Fruit fly (Drosophila melanogaster) whole organism, embryonic: ENCODE measurements around the gene CG8960.

Experiments
- ATbp ChIP-seq: fragments of 200-800 bp; sonication (Bioruptor generic); optimal IDR thresholded peaks from 2 replicates; lab custom pipeline; 2017; ENCODE audit warnings: missing biosample characterization, mild to moderate bottlenecking, missing genetic modification characterization, missing genetic modification reagents
- Atf3 ChIP-seq: fragments of 200-800 bp; sonication (Bioruptor generic); optimal IDR thresholded peaks from 3 replicates; lab custom pipeline; 2016; ENCODE audit warnings: missing biosample characterization, missing genetic modification characterization
- Atf6 ChIP-seq: fragments of 200-800 bp; sonication (Bioruptor generic); IDR thresholded peaks from 2 replicates; pipeline ENCODE4 v1.3.6; 2022; ENCODE audit warnings: missing biosample characterization, missing genetic modification characterization
- B-H1 ChIP-seq: fragments of 200-800 bp; sonication (Bioruptor generic); IDR thresholded peaks from 3 replicates; pipeline ENCODE4 v1.3.6; 2022; ENCODE audit warnings: missing biosample characterization, missing genetic modification characterization
- CG1024 ChIP-seq: fragments of 200-800 bp; sonication (Bioruptor generic); IDR thresholded peaks from 2 replicates; pipeline ENCODE4 v1.3.6; 2022; ENCODE audit warnings: missing biosample characterization, missing genetic modification characterization
- CG11398 ChIP-seq: fragments of 200-800 bp; sonication (Bioruptor generic); optimal IDR thresholded peaks from 2 replicates; lab custom pipeline; 2016; ENCODE audit warnings: missing biosample characterization, missing genetic modification characterization
- CG17186 ChIP-seq: fragments of 200-800 bp; sonication (Bioruptor generic); optimal IDR thresholded peaks from 3 replicates; lab custom pipeline; 2017; ENCODE audit warnings: missing biosample characterization, missing genetic modification reagents, missing genetic modification characterization
- CG17361 ChIP-seq: fragments of 200-800 bp; sonication (Bioruptor generic); IDR thresholded peaks from 3 replicates; pipeline ENCODE4 v1.3.6; 2022; ENCODE audit warnings: missing biosample characterization, missing genetic modification characterization
- CG2889 ChIP-seq: fragments of 200-800 bp; sonication (Bioruptor generic); IDR thresholded peaks from 3 replicates; pipeline ENCODE4 v1.3.6; 2022; ENCODE audit warnings: missing biosample characterization, missing genetic modification characterization
- CG30431 ChIP-seq: fragments of 200-800 bp; sonication (Bioruptor generic); optimal IDR thresholded peaks from 2 replicates; lab custom pipeline; 2017; ENCODE audit warnings: missing biosample characterization, missing genetic modification characterization
- CG31365 ChIP-seq: fragments of 200-800 bp; sonication (Bioruptor generic); optimal IDR thresholded peaks from 2 replicates; lab custom pipeline; 2018; ENCODE audit warnings: missing biosample characterization, mild to moderate bottlenecking, missing genetic modification characterization
- CG43689 ChIP-seq: fragments of 200-800 bp; sonication (Bioruptor generic); IDR thresholded peaks from 2 replicates; pipeline ENCODE4 v1.3.6; 2022; ENCODE audit warnings: missing biosample characterization, missing genetic modification characterization
- CG6175 ChIP-seq: fragments of 200-800 bp; sonication (Bioruptor generic); IDR thresholded peaks from 3 replicates; pipeline ENCODE4 v1.3.6; 2022; ENCODE audit warnings: missing biosample characterization, missing genetic modification characterization
- CG6254 ChIP-seq: fragments of 200-800 bp; sonication (Bioruptor generic); optimal IDR thresholded peaks from 3 replicates; lab custom pipeline; 2017; ENCODE audit warnings: mild to moderate bottlenecking, missing biosample characterization, missing genetic modification reagents, missing genetic modification characterization
- CG7839 ChIP-seq: fragments of 200-800 bp; sonication (Bioruptor generic); optimal IDR thresholded peaks from 3 replicates; lab custom pipeline; 2018; ENCODE audit warnings: missing biosample characterization, mild to moderate bottlenecking, missing genetic modification characterization, moderate library complexity
- CG7987 ChIP-seq: fragments of 200-800 bp; sonication (Bioruptor generic); optimal IDR thresholded peaks from 2 replicates; lab custom pipeline; 2018; ENCODE audit warnings: missing biosample characterization, mild to moderate bottlenecking, missing genetic modification characterization, moderate library complexity
- CG8290 ChIP-seq, 3 experiments: fragments of 200-800 bp; sonication (Bioruptor generic); optimal IDR thresholded peaks; 2 replicates each; lab custom pipeline; 2016 to 2019; ENCODE audit warnings: missing biosample characterization in 3 of 3, missing genetic modification characterization in 3 of 3, mild to moderate bottlenecking in 2 of 3, moderate library complexity in 1 of 3
- CG8944 ChIP-seq: fragments of 200-800 bp; sonication (Bioruptor generic); optimal IDR thresholded peaks from 3 replicates; lab custom pipeline; 2016; ENCODE audit warnings: missing biosample characterization, missing genetic modification characterization
- CHES-1-like ChIP-seq: fragments of 200-800 bp; sonication (Bioruptor generic); optimal IDR thresholded peaks from 2 replicates; lab custom pipeline; 2016; ENCODE audit warnings: missing biosample characterization, missing genetic modification characterization
- Chrac-16 ChIP-seq: fragments of 200-800 bp; sonication (Bioruptor generic); optimal IDR thresholded peaks from 3 replicates; lab custom pipeline; 2016; ENCODE audit warnings: missing biosample characterization, missing genetic modification characterization
- CoRest ChIP-seq: fragments of 200-800 bp; sonication (Bioruptor generic); optimal IDR thresholded peaks from 3 replicates; lab custom pipeline; 2018; ENCODE audit warnings: missing biosample characterization, mild to moderate bottlenecking, missing genetic modification characterization, moderate library complexity
- E2f2 ChIP-seq: fragments of 200-800 bp; sonication (Bioruptor generic); IDR thresholded peaks from 2 replicates; pipeline ENCODE4 v1.3.6; 2022; ENCODE audit warnings: missing biosample characterization, missing genetic modification characterization
- Ets65A ChIP-seq: fragments of 200-800 bp; sonication (Bioruptor generic); peaks from one replicate; lab custom pipeline; 2016; ENCODE audit warnings: missing biosample characterization, missing genetic modification characterization
- Gug ChIP-seq: fragments of 200-800 bp; sonication (Bioruptor generic); IDR thresholded peaks from 4 replicates; pipeline ENCODE4 v1.3.6; 2022; ENCODE audit warnings: missing biosample characterization, missing genetic modification characterization
- H2.0 ChIP-seq: fragments of 200-800 bp; sonication (Bioruptor generic); IDR thresholded peaks from 2 replicates; pipeline ENCODE4 v1.3.6; 2022; ENCODE audit warnings: missing biosample characterization, missing genetic modification characterization
- Hr39 ChIP-seq: fragments of >200 bp; optimal IDR thresholded peaks from 2 replicates; lab custom pipeline; 2017
- Mrtf ChIP-seq: fragments of 200-800 bp; sonication (Bioruptor generic); IDR thresholded peaks from 3 replicates; pipeline ENCODE4 v1.3.6; 2022; ENCODE audit warnings: missing biosample characterization, missing genetic modification characterization
- NK7.1 ChIP-seq: fragments of 200-800 bp; sonication (Bioruptor generic); optimal IDR thresholded peaks from 3 replicates; lab custom pipeline; 2016; ENCODE audit warnings: missing biosample characterization, missing genetic modification characterization
- Side ChIP-seq: fragments of 200-800 bp; sonication (Bioruptor generic); optimal IDR thresholded peaks from 2 replicates; lab custom pipeline; 2016; ENCODE audit warnings: missing biosample characterization, missing genetic modification characterization
- Sox100B ChIP-seq: fragments of 200-800 bp; sonication (Bioruptor generic); optimal IDR thresholded peaks from 3 replicates; lab custom pipeline; 2018; ENCODE audit warnings: missing biosample characterization, mild to moderate bottlenecking, missing genetic modification characterization
- Sox102F ChIP-seq: fragments of 200-800 bp; sonication (Bioruptor generic); optimal IDR thresholded peaks from 2 replicates; lab custom pipeline; 2018; ENCODE audit warnings: missing biosample characterization, mild to moderate bottlenecking, missing genetic modification characterization, moderate library complexity
- Sry-δ ChIP-seq: fragments of 200-800 bp; sonication (Bioruptor generic); optimal IDR thresholded peaks from 2 replicates; lab custom pipeline; 2016; ENCODE audit warnings: missing biosample characterization, missing genetic modification characterization
- Taf1 ChIP-seq: fragments of 200-800 bp; sonication (Bioruptor generic); IDR thresholded peaks from 2 replicates; pipeline ENCODE4 v1.3.6; 2022; ENCODE audit warnings: missing biosample characterization, missing genetic modification characterization
- ase ChIP-seq: fragments of 200-800 bp; sonication (Bioruptor generic); IDR thresholded peaks from 3 replicates; pipeline ENCODE4 v1.3.6; 2022; ENCODE audit warnings: missing biosample characterization, missing genetic modification characterization
- dm ChIP-seq: fragments of 200-800 bp; sonication (Bioruptor generic); optimal IDR thresholded peaks from 3 replicates; lab custom pipeline; 2016; ENCODE audit warnings: missing biosample characterization, missing genetic modification characterization
- dmrt11E ChIP-seq: fragments of 200-800 bp; sonication (Bioruptor generic); optimal IDR thresholded peaks from 3 replicates; lab custom pipeline; 2018; ENCODE audit warnings: missing biosample characterization, mild to moderate bottlenecking, missing genetic modification characterization, moderate library complexity
- eve ChIP-seq, 2 experiments: fragments of >200 bp; optimal IDR thresholded peaks; 2 replicates each; lab custom pipeline; 2017; ENCODE audit warnings: missing biosample characterization in 2 of 2, missing genetic modification characterization in 2 of 2
- fd102C ChIP-seq: fragments of 200-800 bp; sonication (Bioruptor generic); optimal IDR thresholded peaks from 2 replicates; lab custom pipeline; 2018; ENCODE audit warnings: missing biosample characterization, mild to moderate bottlenecking, missing genetic modification characterization, moderate library complexity
- ham ChIP-seq: fragments of 200-800 bp; sonication (Bioruptor generic); IDR thresholded peaks from 2 replicates; pipeline ENCODE4 v1.3.6; 2022; ENCODE audit warnings: missing biosample characterization, missing genetic modification characterization
- lbe ChIP-seq: fragments of 200-800 bp; sonication (Bioruptor generic); optimal IDR thresholded peaks from 2 replicates; lab custom pipeline; 2016; ENCODE audit warnings: missing biosample characterization, mild to moderate bottlenecking, missing genetic modification characterization
- odd ChIP-seq: fragments of 200-800 bp; sonication (Bioruptor generic); optimal IDR thresholded peaks from 2 replicates; lab custom pipeline; 2017; ENCODE audit warnings: missing biosample characterization, mild to moderate bottlenecking, missing genetic modification characterization
- pan ChIP-seq, 4 experiments: fragments of >200 bp in 3 of 4; fragments of 200-800 bp in 1 of 4; sonication (Bioruptor generic) in 1 of 4; optimal IDR thresholded peaks in 3 of 4; IDR thresholded peaks in 1 of 4; 2 replicates each; pipeline versions ENCODE4 v1.3.6 to Lab custom; 2017 to 2022; ENCODE audit warnings: missing biosample characterization in 2 of 4, missing genetic modification characterization in 2 of 4, mixed read lengths in 1 of 4
- pho ChIP-seq: fragments of 200-800 bp; sonication (Bioruptor generic); optimal IDR thresholded peaks from 2 replicates; lab custom pipeline; 2016; ENCODE audit warnings: missing biosample characterization, missing genetic modification characterization
- pum ChIP-seq: fragments of 200-800 bp; sonication (Bioruptor generic); optimal IDR thresholded peaks from 2 replicates; lab custom pipeline; 2016; ENCODE audit warnings: missing biosample characterization, missing genetic modification characterization
- ranshi ChIP-seq: fragments of 200-800 bp; sonication (Bioruptor generic); IDR thresholded peaks from 2 replicates; pipeline ENCODE4 v1.3.6; 2022; ENCODE audit warnings: missing biosample characterization, missing genetic modification characterization
- sens-2 ChIP-seq: fragments of 200-800 bp; sonication (Bioruptor generic); IDR thresholded peaks from 2 replicates; pipeline ENCODE4 v1.3.6; 2022; ENCODE audit warnings: missing biosample characterization, missing genetic modification characterization
- shn ChIP-seq: fragments of 200-800 bp; sonication (Bioruptor generic); optimal IDR thresholded peaks from 3 replicates; lab custom pipeline; 2016; ENCODE audit warnings: missing biosample characterization, missing genetic modification characterization
- sob ChIP-seq: fragments of 200-800 bp; sonication (Bioruptor generic); IDR thresholded peaks from 2 replicates; pipeline ENCODE4 v1.3.6; 2022; ENCODE audit warnings: missing biosample characterization, missing genetic modification characterization
- ssp ChIP-seq: fragments of 200-800 bp; sonication (Bioruptor generic); IDR thresholded peaks from 2 replicates; pipeline ENCODE4 v1.3.6; 2022; ENCODE audit warnings: missing biosample characterization, missing genetic modification characterization
- wdn ChIP-seq: fragments of 200-800 bp; sonication (Bioruptor generic); IDR thresholded peaks from 2 replicates; pipeline ENCODE4 v1.3.6; 2022; ENCODE audit warnings: missing biosample characterization, missing genetic modification characterization
- zen2 ChIP-seq: fragments of 200-800 bp; sonication (Bioruptor generic); IDR thresholded peaks from 3 replicates; pipeline ENCODE4 v1.3.6; 2022; ENCODE audit warnings: missing biosample characterization, missing genetic modification characterization; ENCODE audit not compliant: partially characterized antibody

Gene CG8960

DNA sequence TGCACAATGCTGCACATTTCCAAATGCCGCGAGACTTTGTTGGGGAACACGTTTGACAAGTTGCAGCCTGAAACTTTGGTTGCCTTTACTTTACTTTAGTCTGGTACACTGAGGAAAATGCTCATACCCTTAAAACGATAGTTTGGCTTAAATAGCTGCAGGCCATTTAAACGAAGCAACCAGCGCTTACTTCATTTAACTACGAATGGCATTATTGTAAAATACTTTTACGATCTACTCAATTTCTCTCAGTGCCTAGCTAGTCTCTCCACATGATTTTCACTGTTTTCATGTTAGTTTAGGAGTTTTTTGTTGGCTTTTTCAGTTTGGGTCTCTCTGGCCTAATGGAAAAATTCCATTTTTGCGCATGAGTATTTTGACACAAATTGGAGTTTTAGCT lies 34.8 kb upstream of the CG8960 start (continued):
- TF ChIP-seq pan (optimal IDR thresholded peaks at IDR 0.05; lab: Kevin White, UChicago) = no peak
- TF ChIP-seq pan (GFP tag; optimal IDR thresholded peaks at IDR 0.05 in 1 of 2, IDR thresholded peaks at IDR 0.05 in 1 of 2) = peak in 1 of 2 experiments; percentile 85
- TF ChIP-seq Atf3 (GFP tag; lab: Kevin White, UChicago) = no peak
- TF ChIP-seq CG31365 (tag; lab: Kevin White, UChicago) = peak; percentile 42
- TF ChIP-seq CG8944 = peak; percentile 53
- no peak for TF ChIP-seq ham (GFP tag; lab: Robert Waterston, UW)
- peak; percentile 64 for TF ChIP-seq CG6254 (GFP tag; lab: Kevin White, UChicago)
- peak; percentile 59 for TF ChIP-seq lbe (GFP tag; lab: Kevin White, UChicago)
- TF ChIP-seq Sox102F (GFP tag; lab: Kevin White, UChicago) = peak; percentile 83
- 0 out of 3 replicates have a peak, but pooled peaks have one; percentile 39 for TF ChIP-seq CG2889
- peak; percentile 70 for TF ChIP-seq ssp
- peak; percentile 58; the same call in 1 of the 2 replicates for TF ChIP-seq CG43689
- peak; percentile 71 for TF ChIP-seq Gug (GFP tag; lab: Robert Waterston, UW)
- TF ChIP-seq CHES-1-like (GFP tag; lab: Kevin White, UChicago) = no peak
- TF ChIP-seq CG17361 (GFP tag; lab: Robert Waterston, UW) = peak; percentile 86
- 0 out of 3 replicates have a peak, but pooled peaks have one; percentile 44 for TF ChIP-seq Mrtf (GFP tag; lab: Robert Waterston, UW)
- peak; percentile 81 for TF ChIP-seq sens-2
- peak; percentile 33 for TF ChIP-seq shn (GFP tag; lab: Kevin White, UChicago)
- peak; percentile 25 for TF ChIP-seq CG17186 (GFP tag; lab: Kevin White, UChicago)
- TF ChIP-seq Taf1 (GFP tag; lab: Robert Waterston, UW) = no peak
- TF ChIP-seq CG7839 (tag; lab: Kevin White, UChicago) = peak; percentile 80
- TF ChIP-seq NK7.1 (GFP tag; lab: Kevin White, UChicago) = peak; percentile 61
- TF ChIP-seq odd (GFP tag; lab: Kevin White, UChicago) = no peak
- peak; percentile 69 for TF ChIP-seq Side
- peak; percentile 81 for TF ChIP-seq B-H1 (GFP tag; lab: Robert Waterston, UW)
- peak; percentile 73; the same call in 1 of the 2 replicates for TF ChIP-seq sob (GFP tag; lab: Robert Waterston, UW)
- no peak for TF ChIP-seq fd102C (GFP tag; lab: Kevin White, UChicago)
- peak; percentile 39; the same call in 1 of the 3 replicates for TF ChIP-seq CG6175 (GFP tag; lab: Robert Waterston, UW)
- peak in 1 of 2 experiments; percentile 93 for TF ChIP-seq eve (GFP tag; optimal IDR thresholded peaks at IDR 0.05; lab: Kevin White, UChicago)
- TF ChIP-seq CG1024 (GFP tag; lab: Robert Waterston, UW) = peak; percentile 85
- 0 out of 2 replicates have a peak, but pooled peaks have one; percentile 43 for TF ChIP-seq wdn
- no peak for TF ChIP-seq pho
- TF ChIP-seq H2.0 (GFP tag; lab: Robert Waterston, UW) = peak; percentile 86
- TF ChIP-seq CG8290 (GFP tag; optimal IDR thresholded peaks at IDR 0.05; lab: Kevin White, UChicago) = peak; percentile 71
- TF ChIP-seq CG8290 (tag; optimal IDR thresholded peaks at IDR 0.05; lab: Kevin White, UChicago) = peak in 1 of 2 experiments; percentile 62
- TF ChIP-seq ranshi (GFP tag; lab: Robert Waterston, UW) = peak; percentile 76
- peak; percentile 70 for TF ChIP-seq pum (GFP tag; lab: Kevin White, UChicago)
- peak; percentile 48 for TF ChIP-seq Chrac-16 (GFP tag; lab: Kevin White, UChicago)
- peak; percentile 49; the same call in 1 of the 2 replicates for TF ChIP-seq Atf6 (GFP tag; lab: Robert Waterston, UW)
- TF ChIP-seq Hr39 (lab: Kevin White, UChicago) = no peak
- peak; percentile 80 for TF ChIP-seq ase (GFP tag; lab: Robert Waterston, UW)
- TF ChIP-seq E2f2 (GFP tag; lab: Robert Waterston, UW) = peak; percentile 56; the same call in 1 of the 2 replicates
- TF ChIP-seq Ets65A (GFP tag; lab: Kevin White, UChicago) = peak; percentile 90
- peak; percentile 18 for TF ChIP-seq CG7987 (GFP tag; lab: Kevin White, UChicago)
- TF ChIP-seq zen2 (GFP tag; lab: Robert Waterston, UW) = no peak
- TF ChIP-seq dm (GFP tag; lab: Kevin White, UChicago) = peak; percentile 41
- peak; percentile 67 for TF ChIP-seq CoRest (tag; lab: Kevin White, UChicago)
- peak; percentile 79 for TF ChIP-seq Sox100B (GFP tag; lab: Kevin White, UChicago)
- TF ChIP-seq Sry-δ (GFP tag; lab: Kevin White, UChicago) = peak; percentile 36
- TF ChIP-seq dmrt11E (tag; lab: Kevin White, UChicago) = peak; percentile 49
- TF ChIP-seq CG30431 (GFP tag; lab: Kevin White, UChicago) = peak; percentile 31
- TF ChIP-seq ATbp (GFP tag; lab: Kevin White, UChicago) = peak; percentile 75
- no peak for TF ChIP-seq CG11398
